Worm (Caenorhabditis elegans) whole organism, midembryonic: ENCODE data around the gene col-133.

Experiments used
- T22C8.4 ChIP-seq: fragments of 200-800 bp; sonication (Bioruptor generic); IDR thresholded peaks from 2 replicates; pipeline ENCODE4 v1.3.6; 2022; ENCODE audit warnings: missing genetic modification characterization, missing compliant biosample characterization
- cog-1 ChIP-seq: sonication (generic microtip); optimal IDR thresholded peaks from 2 replicates; lab custom pipeline; 2016; ENCODE audit warnings: missing genetic modification characterization, missing compliant biosample characterization
- flt-1 ChIP-seq: fragments of 200-800 bp; sonication (Bioruptor generic); IDR thresholded peaks from 2 replicates; pipeline ENCODE4 v1.3.6; 2022; ENCODE audit warnings: missing genetic modification characterization, missing compliant biosample characterization
- klf-2 ChIP-seq: fragments of 200-800 bp; sonication (Bioruptor generic); conservative IDR thresholded peaks from 2 replicates; pipeline ENCODE4 v1.3.6; 2022; ENCODE audit warnings: missing genetic modification reagents, missing genetic modification characterization, missing compliant biosample characterization
- med-1 ChIP-seq: sonication (generic microtip); optimal IDR thresholded peaks from 2 replicates; lab custom pipeline; 2017; ENCODE audit warnings: missing genetic modification characterization, mild to moderate bottlenecking, missing compliant biosample characterization, antibody characterized with exemption, missing genetic modification reagents; ENCODE audit not compliant: insufficient read depth
- ref-1 ChIP-seq: fragments of 200-800 bp; sonication (Bioruptor generic); conservative IDR thresholded peaks from 2 replicates; pipeline ENCODE4 v1.3.6; 2022; ENCODE audit warnings: missing genetic modification reagents, missing genetic modification characterization, missing compliant biosample characterization
- tab-1 ChIP-seq: fragments of 200-800 bp; sonication (Bioruptor generic); IDR thresholded peaks from 2 replicates; pipeline ENCODE4 v1.3.6; 2022; ENCODE audit warnings: missing genetic modification characterization, missing compliant biosample characterization
- ztf-23 ChIP-seq: fragments of 200-800 bp; sonication (Bioruptor generic); IDR thresholded peaks from 2 replicates; pipeline ENCODE4 v1.3.6; 2022; ENCODE audit warnings: missing genetic modification reagents, missing genetic modification characterization, missing compliant biosample characterization
- ztf-29 ChIP-seq: fragments of 200-800 bp; sonication (Bioruptor generic); IDR thresholded peaks from 2 replicates; pipeline ENCODE4 v1.3.6; 2022; ENCODE audit warnings: missing genetic modification reagents, missing genetic modification characterization, missing compliant biosample characterization

ce11 chrIV:14071466-14071865 lies 27.7 kb downstream of the col-133 start, which contains the start of gene ccar-1:
- TF ChIP-seq ztf-29 (GFP tag; lab: Robert Waterston, UW) (no peak), ztf-23 (GFP tag; lab: Robert Waterston, UW) (0 out of 2 replicates have a peak, but pooled peaks have one; percentile 8), T22C8.4 (GFP tag; lab: Robert Waterston, UW) (no peak), cog-1 (tag; lab: Kevin White, UChicago) (no peak), ref-1 (no peak), klf-2 (GFP tag; lab: Robert Waterston, UW) (no peak), tab-1 (GFP tag; lab: Robert Waterston, UW) (no peak), med-1 (GFP tag; lab: Kevin White, UChicago) (no peak), flt-1 (GFP tag; lab: Robert Waterston, UW) (no peak)
